Worm (Caenorhabditis elegans): Measurements from ENCODE around the gene F27E5.9.

The F27E5.9 gene

DNA sequence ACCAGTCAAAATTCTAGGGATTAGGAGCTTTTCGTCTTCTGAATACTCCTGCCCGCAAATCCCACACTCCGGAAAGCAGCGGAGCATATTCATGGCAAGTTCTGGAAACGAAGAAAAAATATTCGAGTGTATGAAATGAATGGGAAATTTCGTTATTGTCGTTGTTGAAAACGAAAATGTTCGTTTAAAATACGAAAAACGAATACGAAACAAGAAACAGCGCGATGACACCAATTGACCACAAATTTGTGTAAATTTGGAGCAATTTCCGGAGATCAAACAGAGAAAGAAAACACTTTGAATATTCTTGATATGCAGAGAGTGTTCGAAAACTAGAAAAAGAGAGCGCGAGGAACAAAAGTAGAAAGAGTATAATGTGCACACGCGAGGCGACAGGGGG, 29.1 kb upstream of the F27E5.9 start, which contains the start of gene ZK945.4:
Gene ZK945.4, minus strand, starts transcription at position 101 of the 400 bp plus-strand sequence.
- TF ChIP-seq blmp-1 (tag; optimal IDR thresholded peaks at IDR 0.05) (no peak), F16B12.6 (tag; optimal IDR thresholded peaks at IDR 0.05) (no peak), sptf-1 (tag; optimal IDR thresholded peaks at IDR 0.05) (no peak), nhr-47 (tag; optimal IDR thresholded peaks at IDR 0.05) (no peak), jun-1 (tag; optimal IDR thresholded peaks at IDR 0.05) (no peak), ama-1 (optimal IDR thresholded peaks at IDR 0.05) (no peak), nhr-77 (tag; optimal IDR thresholded peaks at IDR 0.05) (no peak), aly-2 (tag; optimal IDR thresholded peaks at IDR 0.05) (no peak), mab-9 (GFP tag; IDR thresholded peaks at IDR 0.05) (no peak), snu-23 (GFP tag; optimal IDR thresholded peaks at IDR 0.05) (no peak), nhr-85 (tag) (no peak), sox-4 (tag; optimal IDR thresholded peaks at IDR 0.05) (no peak), C04F5.9 (tag; optimal IDR thresholded peaks at IDR 0.05) (no peak), pax-3 (tag; optimal IDR thresholded peaks at IDR 0.05) (no peak), fkh-8 (tag; optimal IDR thresholded peaks at IDR 0.05) (no peak), ces-1 (GFP tag; optimal IDR thresholded peaks at IDR 0.05) (no peak), ceh-8 (GFP tag; optimal IDR thresholded peaks at IDR 0.05) (no peak), unc-130 (tag; optimal IDR thresholded peaks at IDR 0.05) (no peak), ets-5 (GFP tag; IDR thresholded peaks at IDR 0.05) (no peak)

ce11 chrII:10106870-10107269, 27.9 kb upstream of the F27E5.9 start, which contains the start of gene ZK945.6:
Gene ZK945.6 (minus strand): TSS chrII:10106970.
- no peak for TF ChIP-seq nhr-71 (tag; optimal IDR thresholded peaks at IDR 0.05)
- TF ChIP-seq nhr-77 (tag; optimal IDR thresholded peaks at IDR 0.05): no peak
- TF ChIP-seq ceh-82 (tag; optimal IDR thresholded peaks at IDR 0.05): no peak
- no peak for TF ChIP-seq lin-14 (GFP tag; optimal IDR thresholded peaks at IDR 0.05)
- no peak for TF ChIP-seq fkh-8 (tag; optimal IDR thresholded peaks at IDR 0.05)
- no peak for TF ChIP-seq ceh-8 (GFP tag; optimal IDR thresholded peaks at IDR 0.05)
- no peak for TF ChIP-seq C16A3.4 (tag; optimal IDR thresholded peaks at IDR 0.05)
- no peak for TF ChIP-seq alr-1 (tag; optimal IDR thresholded peaks at IDR 0.05; ENCODE audit: borderline replicate concordance)
- no peak for TF ChIP-seq fos-1 (tag; optimal IDR thresholded peaks at IDR 0.05)
- no peak for TF ChIP-seq snpc-4 (tag; optimal IDR thresholded peaks at IDR 0.05)
- no peak for TF ChIP-seq unc-98 (GFP tag; IDR thresholded peaks at IDR 0.05)
- no peak for TF ChIP-seq jun-1 (tag; optimal IDR thresholded peaks at IDR 0.05)
- no peak for TF ChIP-seq sptf-1 (tag; optimal IDR thresholded peaks at IDR 0.05)

DNA sequence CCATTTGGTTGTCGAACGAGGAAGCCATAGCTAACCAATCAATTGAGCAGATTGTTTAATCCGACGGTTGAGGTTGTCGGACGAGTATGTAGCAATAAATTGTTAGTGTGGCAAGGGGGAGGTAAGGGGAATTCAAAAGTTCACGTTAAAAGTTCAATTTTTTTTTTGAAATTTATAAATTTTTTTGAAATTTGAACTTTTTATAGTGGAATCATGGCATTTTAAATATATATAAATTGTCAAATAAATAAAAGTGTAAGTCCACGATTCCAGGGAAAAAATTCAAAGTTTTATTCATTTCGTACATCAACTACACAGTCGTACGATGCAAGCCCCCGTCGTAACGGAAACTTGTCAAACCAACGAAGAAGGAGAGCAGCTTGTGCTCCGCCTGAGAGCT, 26.4 kb upstream of the F27E5.9 start, which contains the start of the genes ZK945.7 and ZK945.8:
Gene ZK945.7, minus strand, starts transcription at position 101 of the 400 bp plus-strand sequence.
Gene ZK945.8, plus strand, starts transcription at position 275 of the 400 bp plus-strand sequence.
- TF ChIP-seq efl-1 (optimal IDR thresholded peaks at IDR 0.05) (no peak), efl-1 (GFP tag; optimal IDR thresholded peaks at IDR 0.05 in 1 of 2) (peak in 1 of 2 experiments; percentile 82), ceh-82 (tag; optimal IDR thresholded peaks at IDR 0.05) (no peak)

- TF ChIP-seq swsn-7 (tag; optimal IDR thresholded peaks at IDR 0.05): no peak
- no peak for TF ChIP-seq fkh-8 (tag; optimal IDR thresholded peaks at IDR 0.05)
- no peak for TF ChIP-seq rnt-1 (tag; optimal IDR thresholded peaks at IDR 0.05)
- no peak for TF ChIP-seq dpl-1 (GFP tag; optimal IDR thresholded peaks at IDR 0.05)
- TF ChIP-seq fkh-10 (GFP tag; optimal IDR thresholded peaks at IDR 0.05): no peak
- TF ChIP-seq aly-2 (tag; optimal IDR thresholded peaks at IDR 0.05): no peak
- TF ChIP-seq hlh-4 (tag; optimal IDR thresholded peaks at IDR 0.05): no peak
- no peak for TF ChIP-seq alr-1 (tag; optimal IDR thresholded peaks at IDR 0.05; ENCODE audit: borderline replicate concordance)
- no peak for TF ChIP-seq F16B12.6 (tag; optimal IDR thresholded peaks at IDR 0.05)
- TF ChIP-seq pag-3 (tag; optimal IDR thresholded peaks at IDR 0.05; ENCODE audit: borderline replicate concordance, insufficient read depth): no peak
- no peak for TF ChIP-seq efl-3 (GFP tag; optimal IDR thresholded peaks at IDR 0.05)
- no peak for TF ChIP-seq vab-15 (tag; optimal IDR thresholded peaks at IDR 0.05)
- no peak for TF ChIP-seq lin-15B (tag; optimal IDR thresholded peaks at IDR 0.05)
- TF ChIP-seq jun-1 (tag; optimal IDR thresholded peaks at IDR 0.05): no peak
- TF ChIP-seq egl-13 (tag; optimal IDR thresholded peaks at IDR 0.05): no peak
- TF ChIP-seq nhr-77 (tag; optimal IDR thresholded peaks at IDR 0.05): no peak
- TF ChIP-seq pax-3 (tag; optimal IDR thresholded peaks at IDR 0.05): no peak
- TF ChIP-seq mab-9 (GFP tag; IDR thresholded peaks at IDR 0.05): no peak
These were observed 18.1 kb upstream of the F27E5.9 start for ce11 chrII:10116690-10117089.
